Worm (Caenorhabditis elegans) whole organism, L2 larva: ENCODE results near the gene cutl-28.

Source experiments
- ama-1 ChIP-seq: fragments of 150-350 bp; optimal IDR thresholded peaks from 2 replicates; lab custom pipeline; 2018; ENCODE audit warnings: inconsistent platforms
- nhr-11 ChIP-seq: fragments of 150-350 bp; optimal IDR thresholded peaks from 2 replicates; lab custom pipeline; 2014; ENCODE audit warnings: missing biosample characterization, missing genetic modification characterization
- nhr-77 ChIP-seq: fragments of 150-350 bp; optimal IDR thresholded peaks from 2 replicates; lab custom pipeline; 2014; ENCODE audit warnings: missing biosample characterization, missing genetic modification characterization

- TF ChIP-seq nhr-11 (tag; lab: Kevin White, UChicago) (no peak), ama-1 (lab: Kevin White, UChicago) (no peak), nhr-77 (tag; lab: Kevin White, UChicago) (no peak)
These were observed at the start of gene cutl-28 for ce11 chrIV:684197-684596.
